Fruit fly (Drosophila melanogaster) whole organism, embryonic: Measurements from ENCODE around the gene RpS2.

ENCODE experiments used
- Antp ChIP-seq: fragments of 200-800 bp; sonication (Bioruptor generic); optimal IDR thresholded peaks from 3 replicates; lab custom pipeline; 2016; ENCODE audit warnings: missing biosample characterization, missing genetic modification characterization
- Bdp1 ChIP-seq: fragments of 200-800 bp; sonication (Bioruptor generic); optimal IDR thresholded peaks from 3 replicates; lab custom pipeline; 2016; ENCODE audit warnings: missing biosample characterization, missing genetic modification characterization
- CG10147 ChIP-seq: fragments of 200-800 bp; sonication (Bioruptor generic); optimal IDR thresholded peaks from 2 replicates; lab custom pipeline; 2019; ENCODE audit warnings: missing biosample characterization, mild to moderate bottlenecking, missing genetic modification characterization, moderate library complexity
- CG1024 ChIP-seq: fragments of 200-800 bp; sonication (Bioruptor generic); IDR thresholded peaks from 2 replicates; pipeline ENCODE4 v1.3.6; 2022; ENCODE audit warnings: missing biosample characterization, missing genetic modification characterization
- CG10366 ChIP-seq: fragments of 200-800 bp; sonication (Bioruptor generic); IDR thresholded peaks from 2 replicates; pipeline ENCODE4 v1.3.6; 2022; ENCODE audit warnings: missing biosample characterization, missing genetic modification characterization
- CG10431 ChIP-seq: fragments of 200-800 bp; sonication (Bioruptor generic); optimal IDR thresholded peaks from 3 replicates; lab custom pipeline; 2018; ENCODE audit warnings: missing biosample characterization, mild to moderate bottlenecking, missing genetic modification characterization
- CG10543 ChIP-seq: fragments of 200-800 bp; sonication (Bioruptor generic); optimal IDR thresholded peaks from 3 replicates; lab custom pipeline; 2017; ENCODE audit warnings: missing biosample characterization, mild to moderate bottlenecking, missing genetic modification characterization, moderate library complexity
- CG12155 ChIP-seq: fragments of 200-800 bp; sonication (Bioruptor generic); optimal IDR thresholded peaks from 3 replicates; lab custom pipeline; 2016; ENCODE audit warnings: missing biosample characterization, missing genetic modification characterization
- CG12219 ChIP-seq: fragments of 200-800 bp; sonication (Bioruptor generic); optimal IDR thresholded peaks from 3 replicates; lab custom pipeline; 2018; ENCODE audit warnings: missing biosample characterization, mild to moderate bottlenecking, missing genetic modification characterization
- CG12942 ChIP-seq: fragments of 200-800 bp; sonication (Bioruptor generic); optimal IDR thresholded peaks from 3 replicates; lab custom pipeline; 2016; ENCODE audit warnings: missing biosample characterization, missing genetic modification characterization
- CG13296 ChIP-seq: fragments of 200-800 bp; sonication (Bioruptor generic); optimal IDR thresholded peaks from 3 replicates; lab custom pipeline; 2018; ENCODE audit warnings: missing biosample characterization, mild to moderate bottlenecking, missing genetic modification characterization
- CG1832 ChIP-seq: fragments of 200-800 bp; sonication (Bioruptor generic); optimal IDR thresholded peaks from 2 replicates; lab custom pipeline; 2017; ENCODE audit warnings: missing biosample characterization, mild to moderate bottlenecking, missing genetic modification characterization, inconsistent platforms
- CG18599 ChIP-seq: fragments of 200-800 bp; sonication (Bioruptor generic); optimal IDR thresholded peaks from 3 replicates; lab custom pipeline; 2017; ENCODE audit warnings: missing biosample characterization, missing genetic modification characterization, mild to moderate bottlenecking, moderate library complexity, missing genetic modification reagents
- CG18619 ChIP-seq: fragments of 200-800 bp; sonication (Bioruptor generic); optimal IDR thresholded peaks from 3 replicates; lab custom pipeline; 2017; ENCODE audit warnings: missing biosample characterization, mild to moderate bottlenecking, missing genetic modification characterization
- CG31388 ChIP-seq: fragments of 200-800 bp; sonication (Bioruptor generic); optimal IDR thresholded peaks from 2 replicates; lab custom pipeline; 2016; ENCODE audit warnings: missing biosample characterization, missing genetic modification characterization
- CG32532 ChIP-seq: fragments of 200-800 bp; sonication (Bioruptor generic); IDR thresholded peaks from 2 replicates; pipeline ENCODE4 v1.3.6; 2022; ENCODE audit warnings: missing biosample characterization, missing genetic modification characterization
- CG42726 ChIP-seq: fragments of 200-800 bp; sonication (Bioruptor generic); IDR thresholded peaks from 2 replicates; pipeline ENCODE4 v1.3.6; 2022; ENCODE audit warnings: missing biosample characterization, missing genetic modification characterization; ENCODE audit not compliant: partially characterized antibody
- CG4404 ChIP-seq: fragments of 200-800 bp; sonication (Bioruptor generic); IDR thresholded peaks from 2 replicates; pipeline ENCODE4 v1.3.6; 2022; ENCODE audit warnings: missing biosample characterization, missing genetic modification characterization
- CG9727 ChIP-seq: fragments of 200-800 bp; sonication (Bioruptor generic); optimal IDR thresholded peaks from 3 replicates; lab custom pipeline; 2017; ENCODE audit warnings: missing biosample characterization, mild to moderate bottlenecking, missing genetic modification characterization
- CTCF ChIP-seq: fragments of 200-800 bp; sonication (Bioruptor generic); optimal IDR thresholded peaks from 2 replicates; lab custom pipeline; 2017; ENCODE audit warnings: missing biosample characterization, mild to moderate bottlenecking, missing genetic modification characterization, moderate library complexity
- D19A ChIP-seq: fragments of 200-800 bp; optimal IDR thresholded peaks from 3 replicates; lab custom pipeline; 2019; ENCODE audit warnings: missing biosample characterization, mild to moderate bottlenecking, missing genetic modification characterization, moderate library complexity
- Dbx ChIP-seq: fragments of 200-800 bp; sonication (Bioruptor generic); IDR thresholded peaks from 3 replicates; pipeline ENCODE4 v1.3.6; 2022; ENCODE audit warnings: missing biosample characterization, missing genetic modification characterization
- Drgx ChIP-seq: fragments of 200-800 bp; sonication (Bioruptor generic); IDR thresholded peaks from 2 replicates; pipeline ENCODE4 v1.3.6; 2022; ENCODE audit warnings: missing biosample characterization, missing genetic modification characterization
- Eip74EF ChIP-seq, 2 experiments: fragments of 200-800 bp in 1 of 2; fragments of >200 bp in 1 of 2; sonication (Bioruptor generic) in 1 of 2; optimal IDR thresholded peaks; 2 replicates each; lab custom pipeline; 2017 to 2019; ENCODE audit warnings: missing biosample characterization in 2 of 2, missing genetic modification characterization in 2 of 2, mild to moderate bottlenecking in 1 of 2, moderate library complexity in 1 of 2
- Ets65A ChIP-seq: fragments of 200-800 bp; sonication (Bioruptor generic); peaks from one replicate; lab custom pipeline; 2016; ENCODE audit warnings: missing biosample characterization, missing genetic modification characterization
- Hey ChIP-seq: fragments of 200-800 bp; sonication (Bioruptor generic); optimal IDR thresholded peaks from 3 replicates; lab custom pipeline; 2018; ENCODE audit warnings: missing biosample characterization, mild to moderate bottlenecking, missing genetic modification characterization
- Kr ChIP-seq: fragments of 200-800 bp; sonication (Bioruptor generic); optimal IDR thresholded peaks from 2 replicates; lab custom pipeline; 2017; ENCODE audit warnings: missing biosample characterization, mild to moderate bottlenecking, missing genetic modification characterization
- Mes4 ChIP-seq: fragments of 200-800 bp; sonication (Bioruptor generic); optimal IDR thresholded peaks from 2 replicates; lab custom pipeline; 2016; ENCODE audit warnings: missing biosample characterization, missing genetic modification characterization
- Neu2 ChIP-seq: fragments of 200-800 bp; sonication (Bioruptor generic); optimal IDR thresholded peaks from 3 replicates; lab custom pipeline; 2016; ENCODE audit warnings: missing biosample characterization, missing genetic modification characterization, borderline replicate concordance
- NfI ChIP-seq: fragments of 200-800 bp; sonication (Bioruptor generic); optimal IDR thresholded peaks from 3 replicates; lab custom pipeline; 2018; ENCODE audit warnings: missing biosample characterization, mild to moderate bottlenecking, missing genetic modification characterization, moderate library complexity
- Rx ChIP-seq: fragments of 200-800 bp; sonication (Bioruptor generic); IDR thresholded peaks from 2 replicates; pipeline ENCODE4 v1.3.6; 2022; ENCODE audit warnings: missing biosample characterization, missing genetic modification characterization
- Sox102F ChIP-seq: fragments of 200-800 bp; sonication (Bioruptor generic); optimal IDR thresholded peaks from 2 replicates; lab custom pipeline; 2018; ENCODE audit warnings: missing biosample characterization, mild to moderate bottlenecking, missing genetic modification characterization, moderate library complexity
- Xrp1 ChIP-seq: fragments of 200-800 bp; sonication (Bioruptor generic); IDR thresholded peaks from 2 replicates; pipeline ENCODE4 v1.3.6; 2022; ENCODE audit warnings: missing biosample characterization, missing genetic modification characterization
- abd-A ChIP-seq: fragments of 200-800 bp; sonication (Bioruptor generic); optimal IDR thresholded peaks from 3 replicates; lab custom pipeline; 2019; ENCODE audit warnings: missing biosample characterization, mild to moderate bottlenecking, missing genetic modification characterization, moderate library complexity
- ase ChIP-seq: fragments of 200-800 bp; sonication (Bioruptor generic); IDR thresholded peaks from 3 replicates; pipeline ENCODE4 v1.3.6; 2022; ENCODE audit warnings: missing biosample characterization, missing genetic modification characterization
- cad ChIP-seq: fragments of >200 bp; optimal IDR thresholded peaks from 2 replicates; lab custom pipeline; 2017; ENCODE audit warnings: missing biosample characterization, missing genetic modification characterization
- dati ChIP-seq: fragments of 200-800 bp; sonication (Bioruptor generic); IDR thresholded peaks from 2 replicates; pipeline ENCODE4 v1.3.6; 2022; ENCODE audit warnings: missing biosample characterization, missing genetic modification characterization
- disco-r ChIP-seq: fragments of 200-800 bp; sonication (Bioruptor generic); optimal IDR thresholded peaks from 2 replicates; lab custom pipeline; 2016; ENCODE audit warnings: missing biosample characterization, missing genetic modification characterization
- inv ChIP-seq: fragments of 200-800 bp; sonication (Bioruptor generic); IDR thresholded peaks from 2 replicates; pipeline ENCODE4 v1.3.6; 2022; ENCODE audit warnings: missing biosample characterization, missing genetic modification characterization; ENCODE audit not compliant: partially characterized antibody
- kah ChIP-seq: fragments of 200-800 bp; sonication (Bioruptor generic); optimal IDR thresholded peaks from 2 replicates; lab custom pipeline; 2018; ENCODE audit warnings: missing biosample characterization, mild to moderate bottlenecking, missing genetic modification characterization
- knrl ChIP-seq: fragments of 200-800 bp; sonication (Bioruptor generic); IDR thresholded peaks from 3 replicates; pipeline ENCODE4 v1.3.6; 2022; ENCODE audit warnings: missing biosample characterization, missing genetic modification characterization; ENCODE audit not compliant: partially characterized antibody
- lmd ChIP-seq: fragments of 200-800 bp; sonication (Bioruptor generic); IDR thresholded peaks from 2 replicates; pipeline ENCODE4 v1.3.6; 2022; ENCODE audit warnings: missing biosample characterization, missing genetic modification characterization
- pb ChIP-seq: fragments of 200-800 bp; sonication (Bioruptor generic); optimal IDR thresholded peaks from 3 replicates; lab custom pipeline; 2016; ENCODE audit warnings: missing biosample characterization, missing genetic modification characterization
- pfk ChIP-seq: fragments of 200-800 bp; sonication (Bioruptor generic); optimal IDR thresholded peaks from 2 replicates; lab custom pipeline; 2018; ENCODE audit warnings: missing biosample characterization, mild to moderate bottlenecking, missing genetic modification characterization, moderate library complexity
- pros ChIP-seq: fragments of 200-800 bp; sonication (Bioruptor generic); optimal IDR thresholded peaks from 3 replicates; lab custom pipeline; 2019; ENCODE audit warnings: missing biosample characterization, mild to moderate bottlenecking, missing genetic modification characterization, moderate library complexity
- repo ChIP-seq: fragments of 200-800 bp; sonication (Bioruptor generic); optimal IDR thresholded peaks from 2 replicates; lab custom pipeline; 2016; ENCODE audit warnings: missing biosample characterization, missing genetic modification characterization
- slou ChIP-seq: fragments of 200-800 bp; sonication (Bioruptor generic); optimal IDR thresholded peaks from 3 replicates; lab custom pipeline; 2016; ENCODE audit warnings: missing biosample characterization, missing genetic modification characterization
- toy ChIP-seq: fragments of 200-800 bp; sonication (Bioruptor generic); IDR thresholded peaks from 2 replicates; pipeline ENCODE4 v1.3.6; 2022; ENCODE audit warnings: missing biosample characterization, missing genetic modification characterization
- vnd ChIP-seq: fragments of 200-800 bp; sonication (Bioruptor generic); IDR thresholded peaks from 3 replicates; pipeline ENCODE4 v1.3.6; 2022; ENCODE audit warnings: missing biosample characterization, missing genetic modification characterization; ENCODE audit not compliant: partially characterized antibody
- wek ChIP-seq: fragments of 200-800 bp; sonication (Bioruptor generic); optimal IDR thresholded peaks from 3 replicates; lab custom pipeline; 2018; ENCODE audit warnings: missing biosample characterization, mild to moderate bottlenecking, missing genetic modification characterization, moderate library complexity
- zen2 ChIP-seq: fragments of 200-800 bp; sonication (Bioruptor generic); IDR thresholded peaks from 3 replicates; pipeline ENCODE4 v1.3.6; 2022; ENCODE audit warnings: missing biosample characterization, missing genetic modification characterization; ENCODE audit not compliant: partially characterized antibody

The RpS2 gene

dm6 chr2L:9894871-9895364, 2.4 kb downstream of the RpS2 start, which contains the start of gene Bka (continued):
- TF ChIP-seq Sox102F (GFP tag; lab: Kevin White, UChicago) (no peak), pb (no peak), CTCF (GFP tag; lab: Kevin White, UChicago) (peak; percentile 56), Drgx (no peak), D19A (tag; lab: Kevin White, UChicago) (peak; percentile 60), vnd (GFP tag; lab: Robert Waterston, UW) (peak; percentile 98), wek (GFP tag; lab: Kevin White, UChicago) (peak; percentile 40), CG12155 (peak; percentile 49), Rx (GFP tag; lab: Robert Waterston, UW) (no peak), zen2 (GFP tag; lab: Robert Waterston, UW) (peak; percentile 92), kah (GFP tag; lab: Kevin White, UChicago) (peak; percentile 45), Kr (GFP tag; lab: Kevin White, UChicago) (no peak), pfk (peak; percentile 26), CG10366 (GFP tag; lab: Robert Waterston, UW) (no peak), inv (peak; percentile 97), knrl (GFP tag; lab: Robert Waterston, UW) (peak; percentile 99), CG10543 (peak; percentile 77), CG1024 (GFP tag; lab: Robert Waterston, UW) (no peak), pros (GFP tag; lab: Kevin White, UChicago) (peak; percentile 6), repo (GFP tag; lab: Kevin White, UChicago) (no peak), Dbx (peak; percentile 53; the same call in 2 of the 3 replicates), toy (GFP tag; lab: Robert Waterston, UW) (no peak), Mes4 (GFP tag; lab: Kevin White, UChicago) (no peak), CG13296 (GFP tag; lab: Kevin White, UChicago) (peak; percentile 73), CG12942 (GFP tag; lab: Kevin White, UChicago) (no peak), disco-r (GFP tag; lab: Kevin White, UChicago) (no peak), Eip74EF (GFP tag; optimal IDR thresholded peaks at IDR 0.05; lab: Kevin White, UChicago) (peak in 1 of 2 experiments; percentile 65), CG10431 (GFP tag; lab: Kevin White, UChicago) (peak; percentile 65), CG31388 (GFP tag; lab: Kevin White, UChicago) (no peak), abd-A (no peak), CG18599 (peak; percentile 63), slou (GFP tag; lab: Kevin White, UChicago) (no peak), lmd (GFP tag; lab: Robert Waterston, UW) (no peak), Hey (tag; lab: Kevin White, UChicago) (no peak), CG10147 (GFP tag; lab: Kevin White, UChicago) (peak; percentile 75), NfI (GFP tag; lab: Kevin White, UChicago) (peak; percentile 68), cad (GFP tag; lab: Kevin White, UChicago) (no peak), Bdp1 (no peak), Neu2 (no peak), Ets65A (GFP tag; lab: Kevin White, UChicago) (no peak), CG32532 (GFP tag; lab: Robert Waterston, UW) (peak; percentile 62), CG4404 (GFP tag; lab: Robert Waterston, UW) (no peak), ase (no peak), Xrp1 (GFP tag; lab: Robert Waterston, UW) (no peak), CG12219 (GFP tag; lab: Kevin White, UChicago) (peak; percentile 6), CG9727 (peak; percentile 77), Antp (GFP tag; lab: Kevin White, UChicago) (no peak), CG42726 (GFP tag; lab: Robert Waterston, UW) (peak; percentile 88), CG18619 (GFP tag; lab: Kevin White, UChicago) (peak; percentile 62), dati (no peak), CG1832 (no peak)
